Fruit fly (Drosophila melanogaster) whole organism, embryonic: ENCODE results near the gene CG6236.
A peak's percentile ranks its signal among the peaks of the same experiment; 100 is the strongest.

Experiments
- ATbp ChIP-seq: fragments of 200-800 bp; sonication (Bioruptor generic); optimal IDR thresholded peaks from 2 replicates; lab custom pipeline; 2017; ENCODE audit warnings: missing biosample characterization, mild to moderate bottlenecking, missing genetic modification characterization, missing genetic modification reagents
- Abd-B ChIP-seq: fragments of 200-800 bp; sonication (Bioruptor generic); optimal IDR thresholded peaks from 2 replicates; lab custom pipeline; 2018; ENCODE audit warnings: missing biosample characterization, mild to moderate bottlenecking, missing genetic modification characterization, moderate library complexity
- Aef1 ChIP-seq: fragments of 200-800 bp; sonication (Bioruptor generic); IDR thresholded peaks from 3 replicates; pipeline ENCODE4 v1.3.6; 2022; ENCODE audit warnings: missing biosample characterization, missing genetic modification characterization
- BEAF-32 ChIP-seq: fragments of 200-800 bp; sonication (Bioruptor generic); optimal IDR thresholded peaks from 3 replicates; lab custom pipeline; 2017; ENCODE audit warnings: missing biosample characterization, missing genetic modification characterization, mild to moderate bottlenecking, moderate library complexity, missing genetic modification reagents
- CG10147 ChIP-seq: fragments of 200-800 bp; sonication (Bioruptor generic); optimal IDR thresholded peaks from 2 replicates; lab custom pipeline; 2019; ENCODE audit warnings: missing biosample characterization, mild to moderate bottlenecking, missing genetic modification characterization, moderate library complexity
- CG10959 ChIP-seq: fragments of 200-800 bp; sonication (Bioruptor generic); IDR thresholded peaks from 2 replicates; pipeline ENCODE4 v1.3.6; 2022; ENCODE audit warnings: missing biosample characterization, missing genetic modification characterization
- CG11093 ChIP-seq: fragments of 200-800 bp; sonication (Bioruptor generic); IDR thresholded peaks from 3 replicates; pipeline ENCODE4 v1.3.6; 2022; ENCODE audit warnings: missing biosample characterization, missing genetic modification characterization
- CG12104 ChIP-seq: fragments of 200-800 bp; sonication (Bioruptor generic); optimal IDR thresholded peaks from 3 replicates; lab custom pipeline; 2016; ENCODE audit warnings: missing biosample characterization, missing genetic modification characterization
- CG13296 ChIP-seq: fragments of 200-800 bp; sonication (Bioruptor generic); optimal IDR thresholded peaks from 3 replicates; lab custom pipeline; 2018; ENCODE audit warnings: missing biosample characterization, mild to moderate bottlenecking, missing genetic modification characterization
- CG14050 ChIP-seq: fragments of 200-800 bp; sonication (Bioruptor generic); IDR thresholded peaks from 3 replicates; pipeline ENCODE4 v1.3.6; 2022; ENCODE audit warnings: missing biosample characterization, missing genetic modification characterization
- CG17186 ChIP-seq: fragments of 200-800 bp; sonication (Bioruptor generic); optimal IDR thresholded peaks from 3 replicates; lab custom pipeline; 2017; ENCODE audit warnings: missing biosample characterization, missing genetic modification reagents, missing genetic modification characterization
- CG17361 ChIP-seq: fragments of 200-800 bp; sonication (Bioruptor generic); IDR thresholded peaks from 3 replicates; pipeline ENCODE4 v1.3.6; 2022; ENCODE audit warnings: missing biosample characterization, missing genetic modification characterization
- CG17802 ChIP-seq: fragments of 200-800 bp; sonication (Bioruptor generic); optimal IDR thresholded peaks from 2 replicates; lab custom pipeline; 2018; ENCODE audit warnings: missing biosample characterization, mild to moderate bottlenecking, missing genetic modification characterization, moderate library complexity
- CG1832 ChIP-seq: fragments of 200-800 bp; sonication (Bioruptor generic); optimal IDR thresholded peaks from 2 replicates; lab custom pipeline; 2017; ENCODE audit warnings: missing biosample characterization, mild to moderate bottlenecking, missing genetic modification characterization, inconsistent platforms
- CG2120 ChIP-seq: fragments of 200-800 bp; sonication (Bioruptor generic); optimal IDR thresholded peaks from 3 replicates; lab custom pipeline; 2016; ENCODE audit warnings: missing biosample characterization, missing genetic modification characterization
- CG2199 ChIP-seq: fragments of 200-800 bp; sonication (Bioruptor generic); IDR thresholded peaks from 3 replicates; pipeline ENCODE4 v1.3.6; 2022; ENCODE audit warnings: missing biosample characterization, missing genetic modification characterization
- CG30431 ChIP-seq: fragments of 200-800 bp; sonication (Bioruptor generic); optimal IDR thresholded peaks from 2 replicates; lab custom pipeline; 2017; ENCODE audit warnings: missing biosample characterization, missing genetic modification characterization
- CG32532 ChIP-seq: fragments of 200-800 bp; sonication (Bioruptor generic); IDR thresholded peaks from 2 replicates; pipeline ENCODE4 v1.3.6; 2022; ENCODE audit warnings: missing biosample characterization, missing genetic modification characterization
- CG4707 ChIP-seq: fragments of 200-800 bp; sonication (Bioruptor generic); optimal IDR thresholded peaks from 2 replicates; lab custom pipeline; 2018; ENCODE audit warnings: missing biosample characterization, mild to moderate bottlenecking, missing genetic modification characterization, moderate library complexity
- CG7271 ChIP-seq: fragments of 200-800 bp; sonication (Bioruptor generic); optimal IDR thresholded peaks from 2 replicates; lab custom pipeline; 2018; ENCODE audit warnings: missing biosample characterization, mild to moderate bottlenecking, missing genetic modification characterization, moderate library complexity
- CG9797 ChIP-seq: fragments of 200-800 bp; sonication (Bioruptor generic); optimal IDR thresholded peaks from 3 replicates; lab custom pipeline; 2018; ENCODE audit warnings: missing biosample characterization, mild to moderate bottlenecking, missing genetic modification characterization
- Dad ChIP-seq: fragments of 200-800 bp; sonication (Bioruptor generic); optimal IDR thresholded peaks from 3 replicates; lab custom pipeline; 2016; ENCODE audit warnings: missing biosample characterization, missing genetic modification characterization
- Dek ChIP-seq: fragments of 200-800 bp; sonication (Bioruptor generic); optimal IDR thresholded peaks from 3 replicates; lab custom pipeline; 2019; ENCODE audit warnings: missing biosample characterization, mild to moderate bottlenecking, missing genetic modification characterization, moderate library complexity
- Dp ChIP-seq: fragments of 200-800 bp; sonication (Bioruptor generic); optimal IDR thresholded peaks from 2 replicates; lab custom pipeline; 2018; ENCODE audit warnings: missing biosample characterization, mild to moderate bottlenecking, missing genetic modification characterization, moderate library complexity
- E2f2 ChIP-seq: fragments of 200-800 bp; sonication (Bioruptor generic); IDR thresholded peaks from 2 replicates; pipeline ENCODE4 v1.3.6; 2022; ENCODE audit warnings: missing biosample characterization, missing genetic modification characterization
- Ets65A ChIP-seq: fragments of 200-800 bp; sonication (Bioruptor generic); peaks from one replicate; lab custom pipeline; 2016; ENCODE audit warnings: missing biosample characterization, missing genetic modification characterization
- Ets97D ChIP-seq: fragments of 200-800 bp; sonication (Bioruptor generic); optimal IDR thresholded peaks from 3 replicates; lab custom pipeline; 2016; ENCODE audit warnings: missing biosample characterization, missing genetic modification characterization
- H15 ChIP-seq: fragments of 200-800 bp; sonication (Bioruptor generic); IDR thresholded peaks from 3 replicates; pipeline ENCODE4 v1.3.6; 2022; ENCODE audit warnings: missing biosample characterization, missing genetic modification characterization
- Hsf ChIP-seq: fragments of 200-800 bp; sonication (Bioruptor generic); optimal IDR thresholded peaks from 3 replicates; lab custom pipeline; 2016; ENCODE audit warnings: missing biosample characterization, missing genetic modification characterization
- Med ChIP-seq: fragments of 200-800 bp; sonication (Bioruptor generic); peaks from one replicate; lab custom pipeline; 2016; ENCODE audit warnings: missing biosample characterization, missing genetic modification characterization, mild to moderate bottlenecking, inconsistent platforms, moderate library complexity
- Mes4 ChIP-seq: fragments of 200-800 bp; sonication (Bioruptor generic); optimal IDR thresholded peaks from 2 replicates; lab custom pipeline; 2016; ENCODE audit warnings: missing biosample characterization, missing genetic modification characterization
- NC2β ChIP-seq: fragments of 200-800 bp; sonication (Bioruptor generic); optimal IDR thresholded peaks from 2 replicates; lab custom pipeline; 2016; ENCODE audit warnings: missing biosample characterization, missing genetic modification characterization
- Rfx ChIP-seq: fragments of 200-800 bp; sonication (Bioruptor generic); IDR thresholded peaks from 2 replicates; pipeline ENCODE4 v1.3.6; 2022; ENCODE audit warnings: missing biosample characterization, missing genetic modification characterization
- ab ChIP-seq: fragments of 200-800 bp; sonication (Bioruptor generic); optimal IDR thresholded peaks from 2 replicates; lab custom pipeline; 2016; ENCODE audit warnings: missing biosample characterization, missing genetic modification characterization
- ara ChIP-seq: fragments of 200-800 bp; sonication (Bioruptor generic); IDR thresholded peaks from 2 replicates; pipeline ENCODE4 v1.3.6; 2022; ENCODE audit warnings: missing biosample characterization, missing genetic modification characterization
- chm ChIP-seq: fragments of 200-800 bp; sonication (Bioruptor generic); IDR thresholded peaks from 2 replicates; pipeline ENCODE4 v1.3.6; 2022; ENCODE audit warnings: missing biosample characterization, missing genetic modification characterization
- dm ChIP-seq: fragments of 200-800 bp; sonication (Bioruptor generic); optimal IDR thresholded peaks from 3 replicates; lab custom pipeline; 2016; ENCODE audit warnings: missing biosample characterization, missing genetic modification characterization
- eyg ChIP-seq: fragments of 200-800 bp; sonication (Bioruptor generic); optimal IDR thresholded peaks from 3 replicates; lab custom pipeline; 2016; ENCODE audit warnings: missing biosample characterization, missing genetic modification characterization
- ftz-f1 ChIP-seq: fragments of 200-800 bp; sonication (Bioruptor generic); optimal IDR thresholded peaks from 2 replicates; lab custom pipeline; 2016; ENCODE audit warnings: missing biosample characterization, missing genetic modification characterization
- gem ChIP-seq: fragments of 200-800 bp; sonication (Bioruptor generic); optimal IDR thresholded peaks from 2 replicates; lab custom pipeline; 2019; ENCODE audit warnings: missing biosample characterization, mild to moderate bottlenecking, missing genetic modification characterization, moderate library complexity
- klu ChIP-seq: fragments of 200-800 bp; sonication (Bioruptor generic); IDR thresholded peaks from 2 replicates; pipeline ENCODE4 v1.3.6; 2022; ENCODE audit warnings: missing biosample characterization, missing genetic modification characterization
- lov ChIP-seq, 2 experiments: fragments of 200-800 bp in 1 of 2; fragments of >200 bp in 1 of 2; sonication (Bioruptor generic) in 1 of 2; IDR thresholded peaks in 1 of 2; optimal IDR thresholded peaks in 1 of 2; 2 replicates in 1 of 2; 3 replicates in 1 of 2; pipeline versions ENCODE4 v1.3.6 to Lab custom; 2017 to 2022; ENCODE audit warnings: missing biosample characterization in 1 of 2, missing genetic modification characterization in 1 of 2
- oc ChIP-seq: fragments of 200-800 bp; sonication (Bioruptor generic); optimal IDR thresholded peaks from 2 replicates; lab custom pipeline; 2018; ENCODE audit warnings: missing biosample characterization, mild to moderate bottlenecking, missing genetic modification characterization, moderate library complexity
- peb ChIP-seq: fragments of 200-800 bp; sonication (Bioruptor generic); IDR thresholded peaks from 2 replicates; pipeline ENCODE4 v1.3.6; 2022; ENCODE audit warnings: missing biosample characterization, missing genetic modification characterization
- ro ChIP-seq: fragments of 200-800 bp; sonication (Bioruptor generic); IDR thresholded peaks from 2 replicates; pipeline ENCODE4 v1.3.6; 2022; ENCODE audit warnings: missing biosample characterization, missing genetic modification characterization
- sd ChIP-seq: fragments of 200-800 bp; sonication (Bioruptor generic); optimal IDR thresholded peaks from 3 replicates; lab custom pipeline; 2018; ENCODE audit warnings: missing biosample characterization, mild to moderate bottlenecking, missing genetic modification characterization, moderate library complexity
- sens ChIP-seq: fragments of 200-800 bp; sonication (Bioruptor generic); peaks from one replicate; lab custom pipeline; 2016; ENCODE audit warnings: missing biosample characterization, missing genetic modification characterization
- sna ChIP-seq: fragments of 200-800 bp; sonication (Bioruptor generic); IDR thresholded peaks from 2 replicates; pipeline ENCODE4 v1.3.6; 2022; ENCODE audit warnings: missing biosample characterization, missing genetic modification characterization; ENCODE audit not compliant: partially characterized antibody
- tna ChIP-seq: fragments of 200-800 bp; sonication (Bioruptor generic); IDR thresholded peaks from 2 replicates; pipeline ENCODE4 v1.3.6; 2022; ENCODE audit warnings: missing biosample characterization, missing genetic modification characterization; ENCODE audit not compliant: partially characterized antibody
- z ChIP-seq: fragments of 200-800 bp; sonication (Bioruptor generic); IDR thresholded peaks from 3 replicates; pipeline ENCODE4 v1.3.6; 2022; ENCODE audit warnings: missing biosample characterization, missing genetic modification characterization
- zfh1 ChIP-seq: fragments of 200-800 bp; sonication (Bioruptor generic); IDR thresholded peaks from 3 replicates; pipeline ENCODE4 v1.3.6; 2022; ENCODE audit warnings: missing biosample characterization, missing genetic modification characterization

CG6236 gene

dm6 chr3R:15342432-15342925 lies 14.4 kb upstream of the CG6236 start (continued):
- no peak for TF ChIP-seq CG10147 (GFP tag; lab: Kevin White, UChicago)
- no peak for TF ChIP-seq ab (GFP tag; lab: Kevin White, UChicago)
- no peak for TF ChIP-seq klu (GFP tag; lab: Robert Waterston, UW)
- TF ChIP-seq CG10959 (GFP tag; lab: Robert Waterston, UW) = 0 out of 2 replicates have a peak, but pooled peaks have one; percentile 44
- TF ChIP-seq CG14050 (GFP tag; lab: Robert Waterston, UW) = no peak
- TF ChIP-seq oc (tag; lab: Kevin White, UChicago) = no peak
- no peak for TF ChIP-seq CG1832 (GFP tag; lab: Kevin White, UChicago)
- TF ChIP-seq sd (tag; lab: Kevin White, UChicago) = no peak
- no peak for TF ChIP-seq CG17802 (tag; lab: Kevin White, UChicago)
- TF ChIP-seq zfh1 (GFP tag; lab: Robert Waterston, UW) = no peak
- no peak for TF ChIP-seq CG4707 (GFP tag; lab: Kevin White, UChicago)
- TF ChIP-seq NC2β (GFP tag; lab: Kevin White, UChicago) = no peak
- TF ChIP-seq Ets97D (GFP tag; lab: Kevin White, UChicago) = no peak
- TF ChIP-seq Ets65A (GFP tag; lab: Kevin White, UChicago) = no peak
- no peak for TF ChIP-seq tna
- TF ChIP-seq ara (GFP tag; lab: Robert Waterston, UW) = peak; percentile 22; the same call in 1 of the 2 replicates
- TF ChIP-seq z = no peak
- peak; percentile 25; the same call in 1 of the 2 replicates for TF ChIP-seq Rfx (GFP tag; lab: Robert Waterston, UW)
- TF ChIP-seq Mes4 (GFP tag; lab: Kevin White, UChicago) = no peak
- no peak for TF ChIP-seq dm (GFP tag; lab: Kevin White, UChicago)
- TF ChIP-seq Aef1 = no peak
- no peak for TF ChIP-seq CG2199 (GFP tag; lab: Robert Waterston, UW)
- TF ChIP-seq Abd-B (GFP tag; lab: Kevin White, UChicago) = no peak
- no peak for TF ChIP-seq CG30431 (GFP tag; lab: Kevin White, UChicago)
- no peak for TF ChIP-seq Hsf
- TF ChIP-seq CG13296 (GFP tag; lab: Kevin White, UChicago) = no peak
- peak; percentile 23; the same call in 1 of the 2 replicates for TF ChIP-seq chm (GFP tag; lab: Robert Waterston, UW)
- TF ChIP-seq CG9797 = no peak
- no peak for TF ChIP-seq CG7271 (tag; lab: Kevin White, UChicago)
- TF ChIP-seq lov (optimal IDR thresholded peaks at IDR 0.05; lab: Kevin White, UChicago) = no peak
- no peak for TF ChIP-seq lov (GFP tag; IDR thresholded peaks at IDR 0.05; lab: Robert Waterston, UW)
- TF ChIP-seq CG11093 (GFP tag; lab: Robert Waterston, UW) = 0 out of 3 replicates have a peak, but pooled peaks have one; percentile 9
- peak; percentile 18; the same call in 1 of the 2 replicates for TF ChIP-seq CG32532 (GFP tag; lab: Robert Waterston, UW)
- no peak for TF ChIP-seq eyg
- no peak for TF ChIP-seq ro (GFP tag; lab: Robert Waterston, UW)
- TF ChIP-seq H15 (GFP tag; lab: Robert Waterston, UW) = no peak
- TF ChIP-seq gem (tag; lab: Kevin White, UChicago) = no peak
- TF ChIP-seq Dek (tag; lab: Kevin White, UChicago) = no peak
- TF ChIP-seq CG12104 (GFP tag; lab: Kevin White, UChicago) = no peak
- no peak for TF ChIP-seq CG17186 (GFP tag; lab: Kevin White, UChicago)
- no peak for TF ChIP-seq CG17361 (GFP tag; lab: Robert Waterston, UW)
- TF ChIP-seq ATbp (GFP tag; lab: Kevin White, UChicago) = no peak
- no peak for TF ChIP-seq Dp (GFP tag; lab: Kevin White, UChicago)
- TF ChIP-seq sens (GFP tag; lab: Kevin White, UChicago) = peak; percentile 63
- no peak for TF ChIP-seq CG2120
- peak; percentile 30; the same call in 1 of the 2 replicates for TF ChIP-seq E2f2 (GFP tag; lab: Robert Waterston, UW)
- peak; percentile 40 for TF ChIP-seq Med (GFP tag; lab: Kevin White, UChicago)
- no peak for TF ChIP-seq BEAF-32
- TF ChIP-seq sna (GFP tag; lab: Robert Waterston, UW) = no peak
- no peak for TF ChIP-seq ftz-f1 (GFP tag; lab: Kevin White, UChicago)
- no peak for TF ChIP-seq Dad (GFP tag; lab: Kevin White, UChicago)
- TF ChIP-seq peb (GFP tag; lab: Robert Waterston, UW) = no peak
